Worm (Caenorhabditis elegans) whole organism, early embryonic: ENCODE measurements around the gene Y116A8C.33.

Experiments used
- F13C5.2 ChIP-seq: sonication (generic microtip); optimal IDR thresholded peaks from 2 replicates; lab custom pipeline; 2017; ENCODE audit warnings: mild to moderate bottlenecking, missing genetic modification characterization, inconsistent platforms, missing compliant biosample characterization
- aly-1 ChIP-seq: sonication (generic microtip); optimal IDR thresholded peaks from 2 replicates; lab custom pipeline; 2016; ENCODE audit warnings: missing genetic modification characterization, missing compliant biosample characterization
- ama-1 ChIP-seq: fragments of 150-350 bp; optimal IDR thresholded peaks from 2 replicates; lab custom pipeline; 2014
- ceh-13 ChIP-seq: fragments of 200-800 bp; sonication (Bioruptor generic); optimal IDR thresholded peaks from 2 replicates; lab custom pipeline; 2018; ENCODE audit warnings: mild to moderate bottlenecking, missing genetic modification characterization, missing compliant biosample characterization
- ceh-36 ChIP-seq: sonication (generic microtip); optimal IDR thresholded peaks from 2 replicates; lab custom pipeline; 2016; ENCODE audit warnings: missing genetic modification characterization, inconsistent platforms, missing compliant biosample characterization
- ets-7 ChIP-seq: sonication (generic microtip); optimal IDR thresholded peaks from 2 replicates; lab custom pipeline; 2016; ENCODE audit warnings: missing genotype, missing genetic modification characterization, missing compliant biosample characterization
- flt-1 ChIP-seq: fragments of 200-800 bp; sonication (Bioruptor generic); IDR thresholded peaks from 2 replicates; pipeline ENCODE4 v1.3.6; 2022; ENCODE audit warnings: missing genetic modification characterization, missing compliant biosample characterization
- hmbx-1 ChIP-seq: sonication (generic microtip); optimal IDR thresholded peaks from 2 replicates; lab custom pipeline; 2016; ENCODE audit warnings: mild to moderate bottlenecking, missing genetic modification characterization, missing compliant biosample characterization
- hmg-4 ChIP-seq: fragments of 200-800 bp; sonication (Bioruptor generic); optimal IDR thresholded peaks from 2 replicates; lab custom pipeline; 2018; ENCODE audit warnings: mild to moderate bottlenecking, missing genetic modification characterization, missing compliant biosample characterization
- pes-1 ChIP-seq: fragments of 200-800 bp; sonication (Bioruptor generic); IDR thresholded peaks from 2 replicates; pipeline ENCODE4 v1.3.6; 2022; ENCODE audit warnings: missing genetic modification reagents, missing genetic modification characterization, missing compliant biosample characterization
- sea-1 ChIP-seq: fragments of 200-800 bp; sonication (Bioruptor generic); conservative IDR thresholded peaks from 2 replicates; pipeline ENCODE4 v1.3.6; 2022; ENCODE audit warnings: missing genetic modification characterization, missing compliant biosample characterization
- tbx-11 ChIP-seq: fragments of 200-800 bp; sonication (Bioruptor generic); IDR thresholded peaks from 2 replicates; pipeline ENCODE4 v1.3.6; 2022; ENCODE audit warnings: missing genetic modification characterization, missing compliant biosample characterization

DNA sequence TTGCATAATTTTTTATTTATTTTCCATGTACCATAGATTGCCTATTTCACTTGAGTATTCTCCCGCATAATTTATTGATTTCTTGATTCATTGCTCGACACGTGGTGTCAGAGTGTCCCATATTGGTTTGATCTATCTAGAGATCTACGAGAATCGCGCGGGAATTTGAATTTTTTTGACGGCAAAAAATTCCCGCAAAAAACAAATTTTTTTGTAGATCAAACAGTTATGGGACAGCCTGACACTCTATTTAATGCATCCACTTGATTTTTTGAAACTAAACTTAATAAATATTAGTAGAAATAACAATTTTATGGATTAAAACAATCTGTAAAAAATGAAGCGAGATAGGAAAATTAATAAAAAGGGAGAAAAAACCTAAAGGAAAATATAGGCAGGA lies 14.1 kb downstream of the Y116A8C.33 start:
- TF ChIP-seq ceh-13 (GFP tag; lab: Kevin White, UChicago) (no peak), ama-1 (no peak), flt-1 (no peak), aly-1 (tag; lab: Kevin White, UChicago) (no peak), pes-1 (GFP tag; lab: Robert Waterston, UW) (no peak), hmg-4 (GFP tag; lab: Kevin White, UChicago) (no peak), tbx-11 (GFP tag; lab: Robert Waterston, UW) (no peak), ets-7 (tag; lab: Kevin White, UChicago) (no peak), F13C5.2 (no peak), sea-1 (GFP tag; lab: Robert Waterston, UW) (no peak), ceh-36 (no peak), hmbx-1 (tag; lab: Kevin White, UChicago) (no peak)
